Fruit fly (Drosophila melanogaster) whole organism, embryonic: Measurements from ENCODE around the gene CG6295.

Experiments
- Ada2b ChIP-seq: fragments of 200-800 bp; sonication (Bioruptor generic); IDR thresholded peaks from 2 replicates; pipeline ENCODE4 v1.3.6; 2022; ENCODE audit warnings: missing biosample characterization, missing genetic modification characterization
- BEAF-32 ChIP-seq: fragments of 200-800 bp; sonication (Bioruptor generic); optimal IDR thresholded peaks from 3 replicates; lab custom pipeline; 2017; ENCODE audit warnings: missing biosample characterization, missing genetic modification characterization, mild to moderate bottlenecking, moderate library complexity, missing genetic modification reagents
- Bdp1 ChIP-seq: fragments of 200-800 bp; sonication (Bioruptor generic); optimal IDR thresholded peaks from 3 replicates; lab custom pipeline; 2016; ENCODE audit warnings: missing biosample characterization, missing genetic modification characterization
- Bgb ChIP-seq: fragments of 200-800 bp; sonication (Bioruptor generic); IDR thresholded peaks from 2 replicates; pipeline ENCODE4 v1.3.6; 2022; ENCODE audit warnings: missing biosample characterization, missing genetic modification characterization; ENCODE audit not compliant: partially characterized antibody
- CG11456 ChIP-seq: fragments of 200-800 bp; sonication (Bioruptor generic); IDR thresholded peaks from 3 replicates; pipeline ENCODE4 v1.3.6; 2022; ENCODE audit warnings: missing biosample characterization, missing genetic modification characterization
- CG12236 ChIP-seq: fragments of 200-800 bp; sonication (Bioruptor generic); optimal IDR thresholded peaks from 2 replicates; lab custom pipeline; 2016; ENCODE audit warnings: missing biosample characterization, missing genetic modification characterization
- CG12391 ChIP-seq: fragments of 200-800 bp; sonication (Bioruptor generic); optimal IDR thresholded peaks from 3 replicates; lab custom pipeline; 2018; ENCODE audit warnings: missing biosample characterization, mild to moderate bottlenecking, missing genetic modification characterization, moderate library complexity
- CG13775 ChIP-seq: fragments of 200-800 bp; sonication (Bioruptor generic); optimal IDR thresholded peaks from 3 replicates; lab custom pipeline; 2017; ENCODE audit warnings: missing biosample characterization, mild to moderate bottlenecking, missing genetic modification characterization
- CG15011 ChIP-seq: fragments of 200-800 bp; sonication (Bioruptor generic); optimal IDR thresholded peaks from 3 replicates; lab custom pipeline; 2018; ENCODE audit warnings: missing biosample characterization, mild to moderate bottlenecking, missing genetic modification characterization
- CG16863 ChIP-seq: fragments of 200-800 bp; sonication (Bioruptor generic); optimal IDR thresholded peaks from 3 replicates; lab custom pipeline; 2016; ENCODE audit warnings: missing biosample characterization, missing genetic modification characterization
- CG30020 ChIP-seq: fragments of 200-800 bp; optimal IDR thresholded peaks from 2 replicates; lab custom pipeline; 2019; ENCODE audit warnings: missing biosample characterization, mild to moderate bottlenecking, missing genetic modification characterization, moderate library complexity
- CG32532 ChIP-seq: fragments of 200-800 bp; sonication (Bioruptor generic); IDR thresholded peaks from 2 replicates; pipeline ENCODE4 v1.3.6; 2022; ENCODE audit warnings: missing biosample characterization, missing genetic modification characterization
- CG32772 ChIP-seq: fragments of 200-800 bp; sonication (Bioruptor generic); IDR thresholded peaks from 2 replicates; pipeline ENCODE4 v1.3.6; 2022; ENCODE audit warnings: missing biosample characterization, missing genetic modification characterization
- CG33557 ChIP-seq: fragments of 200-800 bp; sonication (Bioruptor generic); optimal IDR thresholded peaks from 2 replicates; lab custom pipeline; 2019; ENCODE audit warnings: missing biosample characterization, mild to moderate bottlenecking, missing genetic modification characterization, moderate library complexity
- CG34376 ChIP-seq: fragments of 200-800 bp; sonication (Bioruptor generic); optimal IDR thresholded peaks from 2 replicates; lab custom pipeline; 2018; ENCODE audit warnings: missing biosample characterization, mild to moderate bottlenecking, missing genetic modification characterization
- CG6654 ChIP-seq: fragments of 200-800 bp; sonication (Bioruptor generic); optimal IDR thresholded peaks from 2 replicates; lab custom pipeline; 2017; ENCODE audit warnings: missing biosample characterization, mild to moderate bottlenecking, missing genetic modification characterization
- CG8281 ChIP-seq: fragments of 200-800 bp; sonication (Bioruptor generic); optimal IDR thresholded peaks from 2 replicates; lab custom pipeline; 2018; ENCODE audit warnings: missing biosample characterization, mild to moderate bottlenecking, missing genetic modification characterization, moderate library complexity
- CG8388 ChIP-seq: fragments of 200-800 bp; sonication (Bioruptor generic); optimal IDR thresholded peaks from 2 replicates; lab custom pipeline; 2019; ENCODE audit warnings: missing biosample characterization, mild to moderate bottlenecking, missing genetic modification characterization, moderate library complexity
- CG8924 ChIP-seq: fragments of 200-800 bp; optimal IDR thresholded peaks from 3 replicates; lab custom pipeline; 2019; ENCODE audit warnings: missing biosample characterization, mild to moderate bottlenecking, missing genetic modification characterization, moderate library complexity
- CG9215 ChIP-seq: fragments of 200-800 bp; sonication (Bioruptor generic); IDR thresholded peaks from 2 replicates; pipeline ENCODE4 v1.3.6; 2022; ENCODE audit warnings: missing biosample characterization, missing genetic modification characterization
- CoRest ChIP-seq: fragments of 200-800 bp; sonication (Bioruptor generic); optimal IDR thresholded peaks from 3 replicates; lab custom pipeline; 2018; ENCODE audit warnings: missing biosample characterization, mild to moderate bottlenecking, missing genetic modification characterization, moderate library complexity
- CrebB ChIP-seq: fragments of 200-800 bp; sonication (Bioruptor generic); optimal IDR thresholded peaks from 3 replicates; lab custom pipeline; 2018; ENCODE audit warnings: missing biosample characterization, mild to moderate bottlenecking, missing genetic modification characterization
- D ChIP-seq, 2 experiments: fragments of 200-800 bp in 1 of 2; fragments of >200 bp in 1 of 2; sonication (Bioruptor generic) in 1 of 2; optimal IDR thresholded peaks; 2 replicates in 1 of 2; 3 replicates in 1 of 2; lab custom pipeline; 2017; ENCODE audit warnings: mild to moderate bottlenecking in 1 of 2, missing biosample characterization in 1 of 2, missing genetic modification characterization in 1 of 2, missing genetic modification reagents in 1 of 2
- Dip2 ChIP-seq: fragments of 200-800 bp; sonication (Bioruptor generic); IDR thresholded peaks from 2 replicates; pipeline ENCODE4 v1.3.6; 2022; ENCODE audit warnings: missing biosample characterization, missing genetic modification characterization
- Dref ChIP-seq: fragments of 200-800 bp; sonication (Bioruptor generic); IDR thresholded peaks from 2 replicates; pipeline ENCODE4 v1.3.6; 2022; ENCODE audit warnings: missing biosample characterization, missing genetic modification characterization
- HmgZ ChIP-seq: fragments of 200-800 bp; sonication (Bioruptor generic); optimal IDR thresholded peaks from 2 replicates; lab custom pipeline; 2018; ENCODE audit warnings: missing biosample characterization, mild to moderate bottlenecking, missing genetic modification characterization
- Hmr ChIP-seq: fragments of 200-800 bp; sonication (Bioruptor generic); optimal IDR thresholded peaks from 3 replicates; lab custom pipeline; 2017; ENCODE audit warnings: mild to moderate bottlenecking, missing biosample characterization, missing genetic modification reagents, missing genetic modification characterization
- Med ChIP-seq: fragments of 200-800 bp; sonication (Bioruptor generic); peaks from one replicate; lab custom pipeline; 2016; ENCODE audit warnings: missing biosample characterization, missing genetic modification characterization, mild to moderate bottlenecking, inconsistent platforms, moderate library complexity
- NC2β ChIP-seq: fragments of 200-800 bp; sonication (Bioruptor generic); optimal IDR thresholded peaks from 2 replicates; lab custom pipeline; 2016; ENCODE audit warnings: missing biosample characterization, missing genetic modification characterization
- Nf-YB ChIP-seq: fragments of 200-800 bp; sonication (Bioruptor generic); optimal IDR thresholded peaks from 3 replicates; lab custom pipeline; 2019; ENCODE audit warnings: missing biosample characterization, mild to moderate bottlenecking, missing genetic modification characterization, moderate library complexity
- Opbp ChIP-seq: fragments of 200-800 bp; sonication (Bioruptor generic); IDR thresholded peaks from 3 replicates; pipeline ENCODE4 v1.3.6; 2022; ENCODE audit warnings: missing biosample characterization, missing genetic modification characterization; ENCODE audit not compliant: partially characterized antibody
- Poxn ChIP-seq: fragments of 200-800 bp; sonication (Bioruptor generic); IDR thresholded peaks from 2 replicates; pipeline ENCODE4 v1.3.6; 2022; ENCODE audit warnings: missing biosample characterization, missing genetic modification characterization
- Ssrp ChIP-seq: fragments of 200-800 bp; sonication (Bioruptor generic); optimal IDR thresholded peaks from 2 replicates; lab custom pipeline; 2018; ENCODE audit warnings: missing biosample characterization, mild to moderate bottlenecking, missing genetic modification characterization, moderate library complexity
- ab ChIP-seq: fragments of 200-800 bp; sonication (Bioruptor generic); optimal IDR thresholded peaks from 2 replicates; lab custom pipeline; 2016; ENCODE audit warnings: missing biosample characterization, missing genetic modification characterization
- cato ChIP-seq: fragments of 200-800 bp; sonication (Bioruptor generic); optimal IDR thresholded peaks from 2 replicates; lab custom pipeline; 2016; ENCODE audit warnings: missing biosample characterization, missing genetic modification characterization, borderline replicate concordance
- chinmo ChIP-seq: fragments of 200-800 bp; sonication (Bioruptor generic); IDR thresholded peaks from 4 replicates; pipeline ENCODE4 v1.3.6; 2022; ENCODE audit warnings: missing biosample characterization, missing genetic modification characterization; ENCODE audit not compliant: partially characterized antibody
- corto ChIP-seq: fragments of 200-800 bp; sonication (Bioruptor generic); optimal IDR thresholded peaks from 2 replicates; lab custom pipeline; 2016; ENCODE audit warnings: missing biosample characterization, mild to moderate bottlenecking, missing genetic modification characterization, moderate library complexity
- dmrt99B ChIP-seq: fragments of 200-800 bp; sonication (Bioruptor generic); optimal IDR thresholded peaks from 2 replicates; lab custom pipeline; 2018; ENCODE audit warnings: missing biosample characterization, mild to moderate bottlenecking, missing genetic modification characterization, moderate library complexity
- grn ChIP-seq: fragments of 200-800 bp; sonication (Bioruptor generic); optimal IDR thresholded peaks from 3 replicates; lab custom pipeline; 2017; ENCODE audit warnings: missing biosample characterization, missing genetic modification characterization
- gro ChIP-seq: fragments of 200-800 bp; sonication (Bioruptor generic); optimal IDR thresholded peaks from 2 replicates; lab custom pipeline; 2016; ENCODE audit warnings: missing biosample characterization, missing genetic modification characterization
- h ChIP-seq: fragments of >200 bp; optimal IDR thresholded peaks from 2 replicates; lab custom pipeline; 2017
- kni ChIP-seq: fragments of 200-800 bp; sonication (Bioruptor generic); optimal IDR thresholded peaks from 3 replicates; lab custom pipeline; 2017; ENCODE audit warnings: mild to moderate bottlenecking, missing biosample characterization, missing genetic modification reagents, missing genetic modification characterization
- nau ChIP-seq: fragments of 200-800 bp; sonication (Bioruptor generic); optimal IDR thresholded peaks from 3 replicates; lab custom pipeline; 2017; ENCODE audit warnings: missing biosample characterization, mild to moderate bottlenecking, missing genetic modification characterization, missing genetic modification reagents
- psq ChIP-seq: fragments of 200-800 bp; sonication (Bioruptor generic); optimal IDR thresholded peaks from 2 replicates; lab custom pipeline; 2017; ENCODE audit warnings: missing biosample characterization, missing genetic modification characterization
- salm ChIP-seq: fragments of 200-800 bp; sonication (Bioruptor generic); optimal IDR thresholded peaks from 2 replicates; lab custom pipeline; 2018; ENCODE audit warnings: missing biosample characterization, mild to moderate bottlenecking, missing genetic modification characterization
- sd ChIP-seq: fragments of 200-800 bp; sonication (Bioruptor generic); optimal IDR thresholded peaks from 3 replicates; lab custom pipeline; 2018; ENCODE audit warnings: missing biosample characterization, mild to moderate bottlenecking, missing genetic modification characterization, moderate library complexity
- sr ChIP-seq: fragments of 200-800 bp; sonication (Bioruptor generic); IDR thresholded peaks from 3 replicates; pipeline ENCODE4 v1.3.6; 2022; ENCODE audit warnings: missing biosample characterization, missing genetic modification characterization
- wdn ChIP-seq: fragments of 200-800 bp; sonication (Bioruptor generic); IDR thresholded peaks from 2 replicates; pipeline ENCODE4 v1.3.6; 2022; ENCODE audit warnings: missing biosample characterization, missing genetic modification characterization
- yki ChIP-seq: fragments of >200 bp; optimal IDR thresholded peaks from 3 replicates; lab custom pipeline; 2018

CG6295 gene

dm6 chr3R:26968823-26969638 lies 37.8 kb downstream of the CG6295 start (continued):
- TF ChIP-seq CG30020 (tag; lab: Kevin White, UChicago) (no peak), CG8924 (tag; lab: Kevin White, UChicago) (peak; percentile 33), Nf-YB (GFP tag; lab: Kevin White, UChicago) (peak; percentile 43), Dip2 (GFP tag; lab: Robert Waterston, UW) (no peak), Ssrp (tag; lab: Kevin White, UChicago) (peak; percentile 48), grn (peak; percentile 53), Bdp1 (no peak), CG32772 (GFP tag; lab: Robert Waterston, UW) (no peak), salm (no peak), h (no peak), dmrt99B (peak; percentile 41), CG32532 (GFP tag; lab: Robert Waterston, UW) (peak; percentile 50), sr (GFP tag; lab: Robert Waterston, UW) (no peak), nau (GFP tag; lab: Kevin White, UChicago) (no peak), sd (peak; percentile 58), CG34376 (GFP tag; lab: Kevin White, UChicago) (peak; percentile 41), CrebB (tag; lab: Kevin White, UChicago) (no peak), CG11456 (GFP tag; lab: Robert Waterston, UW) (no peak), CG8281 (tag; lab: Kevin White, UChicago) (peak; percentile 20), Dref (no peak), CG6654 (GFP tag; lab: Kevin White, UChicago) (no peak), CG9215 (no peak), corto (no peak), CG12236 (no peak), Med (GFP tag; lab: Kevin White, UChicago) (no peak), CG15011 (no peak), cato (GFP tag; lab: Kevin White, UChicago) (no peak), Bgb (no peak), Opbp (GFP tag; lab: Robert Waterston, UW) (no peak), CG13775 (GFP tag; lab: Kevin White, UChicago) (no peak), CG8388 (GFP tag; lab: Kevin White, UChicago) (peak; percentile 20), chinmo (GFP tag; lab: Robert Waterston, UW) (peak; percentile 97), Ada2b (GFP tag; lab: Robert Waterston, UW) (no peak), gro (no peak), yki (no peak), ab (no peak), CG33557 (GFP tag; lab: Kevin White, UChicago) (no peak), D (optimal IDR thresholded peaks at IDR 0.05; lab: Kevin White, UChicago) (no peak), D (GFP tag; optimal IDR thresholded peaks at IDR 0.05; lab: Kevin White, UChicago) (no peak), BEAF-32 (no peak), HmgZ (tag; lab: Kevin White, UChicago) (no peak), CoRest (peak; percentile 51), wdn (GFP tag; lab: Robert Waterston, UW) (no peak), CG12391 (tag; lab: Kevin White, UChicago) (peak; percentile 58), Hmr (GFP tag; lab: Kevin White, UChicago) (peak; percentile 5), kni (GFP tag; lab: Kevin White, UChicago) (no peak), Poxn (GFP tag; lab: Robert Waterston, UW) (no peak), NC2β (GFP tag; lab: Kevin White, UChicago) (no peak), CG16863 (no peak), psq (GFP tag; lab: Kevin White, UChicago) (peak; percentile 64)
